Worm (Caenorhabditis elegans): ENCODE measurements around the gene rde-8.

DNA sequence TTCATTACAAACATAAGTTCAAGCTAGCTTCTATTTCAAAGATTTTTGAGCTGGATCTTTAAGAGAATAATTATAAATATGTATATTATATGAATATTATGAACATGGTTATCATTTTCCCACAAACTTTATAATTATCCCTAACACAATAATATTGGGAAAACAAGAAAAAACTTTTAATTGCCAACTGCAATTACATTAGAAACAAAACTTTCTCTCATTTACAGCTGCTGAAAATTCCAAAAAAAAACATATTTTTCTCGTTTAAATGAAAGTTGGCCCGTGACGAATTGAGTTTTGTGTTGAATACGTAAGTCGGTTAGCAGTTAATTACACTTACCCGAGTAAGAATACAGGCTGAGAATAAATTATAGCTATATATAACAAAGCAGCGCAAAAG lies 40.4 kb downstream of the rde-8 start:
- TF ChIP-seq hmg-4 (GFP tag; optimal IDR thresholded peaks at IDR 0.05) = no peak
- TF ChIP-seq ama-1 (optimal IDR thresholded peaks at IDR 0.05) = no peak
- no peak for TF ChIP-seq aly-1 (tag; optimal IDR thresholded peaks at IDR 0.05)
- TF ChIP-seq hmbx-1 (tag; optimal IDR thresholded peaks at IDR 0.05) = no peak
- no peak for TF ChIP-seq ceh-36 (tag; optimal IDR thresholded peaks at IDR 0.05)
